Fruit fly (Drosophila melanogaster) whole organism, prepupa: Measurements from ENCODE around the gene nyo.

Source experiments
- Blimp-1 ChIP-seq: fragments of 200-800 bp; sonication (Bioruptor generic); optimal IDR thresholded peaks from 3 replicates; lab custom pipeline; 2017; ENCODE audit warnings: missing biosample characterization, missing genetic modification characterization, mild to moderate bottlenecking, moderate library complexity, missing genetic modification reagents
- CG10631 ChIP-seq: fragments of 200-800 bp; sonication (Bioruptor generic); optimal IDR thresholded peaks from 2 replicates; lab custom pipeline; 2016; ENCODE audit warnings: missing biosample characterization, missing genetic modification characterization
- CG10669 ChIP-seq: fragments of 200-800 bp; sonication (Bioruptor generic); optimal IDR thresholded peaks from 3 replicates; lab custom pipeline; 2018; ENCODE audit warnings: missing biosample characterization, mild to moderate bottlenecking, missing genetic modification characterization, moderate library complexity
- CG11294 ChIP-seq: fragments of 200-800 bp; sonication (Bioruptor generic); IDR thresholded peaks from 2 replicates; pipeline ENCODE4 v1.3.6; 2022; ENCODE audit warnings: missing biosample characterization, missing genetic modification characterization
- CG11762 ChIP-seq: fragments of 200-800 bp; sonication (Bioruptor generic); optimal IDR thresholded peaks from 3 replicates; lab custom pipeline; 2016; ENCODE audit warnings: missing biosample characterization, missing genetic modification characterization; ENCODE audit not compliant: insufficient read depth
- CG11902 ChIP-seq: fragments of 200-800 bp; sonication (Bioruptor generic); optimal IDR thresholded peaks from 3 replicates; lab custom pipeline; 2016; ENCODE audit warnings: missing biosample characterization, missing genetic modification characterization
- CG15336 ChIP-seq: fragments of 200-800 bp; sonication (Bioruptor generic); IDR thresholded peaks from 2 replicates; pipeline ENCODE4 v1.3.6; 2022; ENCODE audit warnings: missing biosample characterization, missing genetic modification characterization
- CG1621 ChIP-seq: fragments of 200-800 bp; sonication (Bioruptor generic); optimal IDR thresholded peaks from 3 replicates; lab custom pipeline; 2018; ENCODE audit warnings: missing biosample characterization, mild to moderate bottlenecking, missing genetic modification characterization
- CG16779 ChIP-seq: fragments of 200-800 bp; sonication (Bioruptor generic); optimal IDR thresholded peaks from 3 replicates; lab custom pipeline; 2017; ENCODE audit warnings: missing biosample characterization, mild to moderate bottlenecking, missing genetic modification characterization
- CG3032 ChIP-seq: fragments of 200-800 bp; optimal IDR thresholded peaks from 2 replicates; lab custom pipeline; 2019; ENCODE audit warnings: missing biosample characterization, mild to moderate bottlenecking, missing genetic modification characterization, moderate library complexity
- CG31627 ChIP-seq: fragments of 200-800 bp; sonication (Bioruptor generic); optimal IDR thresholded peaks from 3 replicates; lab custom pipeline; 2016; ENCODE audit warnings: missing biosample characterization, missing genetic modification characterization
- CG32006 ChIP-seq: fragments of 200-800 bp; sonication (Bioruptor generic); optimal IDR thresholded peaks from 3 replicates; lab custom pipeline; 2017; ENCODE audit warnings: missing biosample characterization, mild to moderate bottlenecking, missing genetic modification characterization
- CG3919 ChIP-seq: fragments of 200-800 bp; sonication (Bioruptor generic); optimal IDR thresholded peaks from 3 replicates; lab custom pipeline; 2016; ENCODE audit warnings: missing biosample characterization, missing genetic modification characterization
- CG6276 ChIP-seq: fragments of 200-800 bp; sonication (Bioruptor generic); optimal IDR thresholded peaks from 2 replicates; lab custom pipeline; 2017; ENCODE audit warnings: missing biosample characterization, mild to moderate bottlenecking, missing genetic modification characterization
- CG6792 ChIP-seq: fragments of 200-800 bp; sonication (Bioruptor generic); optimal IDR thresholded peaks from 3 replicates; lab custom pipeline; 2016; ENCODE audit warnings: missing biosample characterization, missing genetic modification characterization
- CG6808 ChIP-seq: fragments of 200-800 bp; sonication (Bioruptor generic); optimal IDR thresholded peaks from 3 replicates; lab custom pipeline; 2017; ENCODE audit warnings: missing biosample characterization, missing genetic modification characterization, mild to moderate bottlenecking, moderate library complexity, missing genetic modification reagents
- CG6854 ChIP-seq: fragments of 200-800 bp; sonication (Bioruptor generic); optimal IDR thresholded peaks from 2 replicates; lab custom pipeline; 2017; ENCODE audit warnings: missing biosample characterization, mild to moderate bottlenecking, missing genetic modification characterization
- CG7368 ChIP-seq: fragments of 200-800 bp; sonication (Bioruptor generic); optimal IDR thresholded peaks from 3 replicates; lab custom pipeline; 2016; ENCODE audit warnings: missing biosample characterization, missing genetic modification characterization
- CG8119 ChIP-seq: fragments of 200-800 bp; sonication (Bioruptor generic); IDR thresholded peaks from 3 replicates; pipeline ENCODE4 v1.3.6; 2022; ENCODE audit warnings: missing biosample characterization, missing genetic modification characterization
- CG8319 ChIP-seq: fragments of 200-800 bp; sonication (Bioruptor generic); optimal IDR thresholded peaks from 3 replicates; lab custom pipeline; 2016; ENCODE audit warnings: missing biosample characterization, missing genetic modification characterization
- CG8632 ChIP-seq: fragments of 200-800 bp; sonication (Bioruptor generic); optimal IDR thresholded peaks from 3 replicates; lab custom pipeline; 2016; ENCODE audit warnings: missing biosample characterization, missing genetic modification characterization
- CG9139 ChIP-seq: fragments of 200-800 bp; sonication (Bioruptor generic); optimal IDR thresholded peaks from 3 replicates; lab custom pipeline; 2017; ENCODE audit warnings: missing biosample characterization, mild to moderate bottlenecking, missing genetic modification characterization
- Eip75B ChIP-seq: fragments of 200-800 bp; sonication (Bioruptor generic); optimal IDR thresholded peaks from 3 replicates; lab custom pipeline; 2016; ENCODE audit warnings: missing biosample characterization, missing genetic modification characterization
- Ets21C ChIP-seq: fragments of 200-800 bp; sonication (Bioruptor generic); optimal IDR thresholded peaks from 3 replicates; lab custom pipeline; 2016; ENCODE audit warnings: missing biosample characterization, missing genetic modification characterization
- Ets96B ChIP-seq: fragments of 200-800 bp; optimal IDR thresholded peaks from 2 replicates; lab custom pipeline; 2019; ENCODE audit warnings: missing biosample characterization, mild to moderate bottlenecking, missing genetic modification characterization, moderate library complexity
- Hr38 ChIP-seq: sonication (Bioruptor generic); optimal IDR thresholded peaks from 2 replicates; lab custom pipeline; 2016; ENCODE audit warnings: missing biosample characterization, missing genetic modification characterization
- Hr39 ChIP-seq: fragments of 200-800 bp; sonication (Bioruptor generic); optimal IDR thresholded peaks from 2 replicates; lab custom pipeline; 2016; ENCODE audit warnings: missing biosample characterization, missing genetic modification characterization
- Lpt ChIP-seq: fragments of 200-800 bp; sonication (Bioruptor generic); optimal IDR thresholded peaks from 3 replicates; lab custom pipeline; 2016; ENCODE audit warnings: missing biosample characterization, missing genetic modification characterization
- Smox ChIP-seq: fragments of 200-800 bp; sonication (Bioruptor generic); optimal IDR thresholded peaks from 3 replicates; lab custom pipeline; 2016; ENCODE audit warnings: missing biosample characterization, missing genetic modification characterization
- Sox102F ChIP-seq: fragments of 200-800 bp; sonication (Bioruptor generic); optimal IDR thresholded peaks from 2 replicates; lab custom pipeline; 2016; ENCODE audit warnings: missing biosample characterization, mild to moderate bottlenecking, missing genetic modification characterization
- Sox14 ChIP-seq: fragments of 200-800 bp; sonication (Bioruptor generic); optimal IDR thresholded peaks from 3 replicates; lab custom pipeline; 2016; ENCODE audit warnings: missing biosample characterization, missing genetic modification characterization
- Sox15 ChIP-seq: fragments of 200-800 bp; sonication (Bioruptor generic); optimal IDR thresholded peaks from 3 replicates; lab custom pipeline; 2016; ENCODE audit warnings: missing biosample characterization, missing genetic modification characterization
- achi ChIP-seq: fragments of 200-800 bp; sonication (Bioruptor generic); optimal IDR thresholded peaks from 3 replicates; lab custom pipeline; 2016; ENCODE audit warnings: missing biosample characterization, missing genetic modification characterization
- acj6 ChIP-seq: fragments of 200-800 bp; sonication (Bioruptor generic); optimal IDR thresholded peaks from 3 replicates; lab custom pipeline; 2016; ENCODE audit warnings: missing biosample characterization, missing genetic modification characterization
- cyc ChIP-seq: fragments of 200-800 bp; sonication (Bioruptor generic); optimal IDR thresholded peaks from 3 replicates; lab custom pipeline; 2016; ENCODE audit warnings: missing biosample characterization, missing genetic modification characterization
- dac ChIP-seq: fragments of 200-800 bp; sonication (Bioruptor generic); optimal IDR thresholded peaks from 2 replicates; lab custom pipeline; 2017; ENCODE audit warnings: missing biosample characterization, mild to moderate bottlenecking, missing genetic modification characterization
- dsx ChIP-seq: fragments of 200-800 bp; optimal IDR thresholded peaks from 3 replicates; lab custom pipeline; 2019; ENCODE audit warnings: missing biosample characterization, mild to moderate bottlenecking, missing genetic modification characterization, moderate library complexity; ENCODE audit not compliant: poor library complexity, severe bottlenecking
- esn ChIP-seq: fragments of 200-800 bp; sonication (Bioruptor generic); optimal IDR thresholded peaks from 2 replicates; lab custom pipeline; 2016; ENCODE audit warnings: missing biosample characterization, mild to moderate bottlenecking, missing genetic modification characterization, moderate library complexity
- fd85E ChIP-seq: fragments of 200-800 bp; sonication (Bioruptor generic); optimal IDR thresholded peaks from 3 replicates; lab custom pipeline; 2016; ENCODE audit warnings: missing biosample characterization, missing genetic modification characterization
- fkh ChIP-seq: fragments of 200-800 bp; sonication (Bioruptor generic); optimal IDR thresholded peaks from 3 replicates; lab custom pipeline; 2017; ENCODE audit warnings: missing biosample characterization, mild to moderate bottlenecking, missing genetic modification characterization, moderate library complexity
- lz ChIP-seq: fragments of 200-800 bp; sonication (Bioruptor generic); optimal IDR thresholded peaks from 3 replicates; lab custom pipeline; 2016; ENCODE audit warnings: missing biosample characterization, missing genetic modification characterization
- pdm3 ChIP-seq: fragments of 200-800 bp; sonication (Bioruptor generic); optimal IDR thresholded peaks from 3 replicates; lab custom pipeline; 2016; ENCODE audit warnings: missing biosample characterization, missing genetic modification characterization
- spab ChIP-seq: fragments of 200-800 bp; sonication (Bioruptor generic); optimal IDR thresholded peaks from 2 replicates; lab custom pipeline; 2017; ENCODE audit warnings: missing biosample characterization, mild to moderate bottlenecking, missing genetic modification characterization, missing genetic modification reagents
- ss ChIP-seq, 2 experiments: fragments of 200-800 bp; sonication (Bioruptor generic); optimal IDR thresholded peaks; 2 replicates in 1 of 2; 3 replicates in 1 of 2; lab custom pipeline; 2017 to 2018; ENCODE audit warnings: mild to moderate bottlenecking in 2 of 2, missing biosample characterization in 2 of 2, missing genetic modification characterization in 2 of 2, moderate library complexity in 1 of 2
- svp ChIP-seq: fragments of 200-800 bp; sonication (Bioruptor generic); peaks from one replicate; lab custom pipeline; 2016; ENCODE audit warnings: missing biosample characterization, missing genetic modification characterization

Gene nyo

dm6 chr3R:31609413-31610054 lies 66.7 kb downstream of the nyo start (continued):
- no peak for TF ChIP-seq Eip75B (GFP tag; lab: Kevin White, UChicago)
- no peak for TF ChIP-seq cyc
- no peak for TF ChIP-seq Ets21C (GFP tag; lab: Kevin White, UChicago)
- no peak for TF ChIP-seq CG6276 (GFP tag; lab: Kevin White, UChicago)
- peak; percentile 43 for TF ChIP-seq Sox102F (GFP tag; lab: Kevin White, UChicago)
- TF ChIP-seq CG11294 = no peak
- no peak for TF ChIP-seq dac (GFP tag; lab: Kevin White, UChicago)
- TF ChIP-seq CG3919 (GFP tag; lab: Kevin White, UChicago) = peak; percentile 57
- no peak for TF ChIP-seq CG10631 (GFP tag; lab: Kevin White, UChicago)
- peak; percentile 63 for TF ChIP-seq CG6854 (GFP tag; lab: Kevin White, UChicago)
- no peak for TF ChIP-seq Hr38 (GFP tag; lab: Kevin White, UChicago)
- TF ChIP-seq Blimp-1 = no peak
- TF ChIP-seq Hr39 (GFP tag; lab: Kevin White, UChicago) = no peak
- TF ChIP-seq Sox15 (GFP tag; lab: Kevin White, UChicago) = no peak
- TF ChIP-seq Lpt = no peak
- peak; percentile 7 for TF ChIP-seq CG6792 (GFP tag; lab: Kevin White, UChicago)
- peak; percentile 22 for TF ChIP-seq lz (GFP tag; lab: Kevin White, UChicago)
- no peak for TF ChIP-seq pdm3 (GFP tag; lab: Kevin White, UChicago)
- TF ChIP-seq CG11762 (GFP tag; lab: Kevin White, UChicago) = no peak
- peak; percentile 3 for TF ChIP-seq CG1621 (tag; lab: Kevin White, UChicago)
- TF ChIP-seq CG8319 = no peak
- TF ChIP-seq CG15336 (GFP tag; lab: Robert Waterston, UW) = no peak
- TF ChIP-seq CG6808 (GFP tag; lab: Kevin White, UChicago) = no peak

- no peak for TF ChIP-seq achi (GFP tag; lab: Kevin White, UChicago)
- TF ChIP-seq ss (GFP tag; optimal IDR thresholded peaks at IDR 0.05; lab: Kevin White, UChicago) = peak; percentile 37 to 45
- TF ChIP-seq CG32006 (GFP tag; lab: Kevin White, UChicago) = peak; percentile 1
- TF ChIP-seq CG8632 (GFP tag; lab: Kevin White, UChicago) = no peak
- peak; percentile 84 for TF ChIP-seq dsx (GFP tag; lab: Kevin White, UChicago)
- TF ChIP-seq svp (GFP tag; lab: Kevin White, UChicago) = peak; percentile 84
- peak; percentile 5 for TF ChIP-seq CG16779 (tag; lab: Kevin White, UChicago)
- no peak for TF ChIP-seq CG11762 (GFP tag; lab: Kevin White, UChicago)
- TF ChIP-seq Lpt = peak; percentile 52
- peak; percentile 8 for TF ChIP-seq CG3919 (GFP tag; lab: Kevin White, UChicago)
- TF ChIP-seq esn = peak; percentile 6
- TF ChIP-seq CG8119 (GFP tag; lab: Robert Waterston, UW) = no peak
- TF ChIP-seq Sox102F (GFP tag; lab: Kevin White, UChicago) = no peak
- TF ChIP-seq Sox14 (GFP tag; lab: Kevin White, UChicago) = peak; percentile 81
- TF ChIP-seq acj6 = no peak
- TF ChIP-seq CG3032 = peak; percentile 25
- peak; percentile 13 for TF ChIP-seq lz (GFP tag; lab: Kevin White, UChicago)
- no peak for TF ChIP-seq CG6792 (GFP tag; lab: Kevin White, UChicago)
- TF ChIP-seq spab (GFP tag; lab: Kevin White, UChicago) = peak; percentile 9
- TF ChIP-seq CG10669 (GFP tag; lab: Kevin White, UChicago) = peak; percentile 17
- TF ChIP-seq CG31627 (GFP tag; lab: Kevin White, UChicago) = no peak
- TF ChIP-seq Sox15 (GFP tag; lab: Kevin White, UChicago) = no peak
- TF ChIP-seq Smox (GFP tag; lab: Kevin White, UChicago) = no peak
- TF ChIP-seq CG11294 = no peak
- TF ChIP-seq fkh (GFP tag; lab: Kevin White, UChicago) = no peak
- peak; percentile 14 for TF ChIP-seq Ets96B (tag; lab: Kevin White, UChicago)
- TF ChIP-seq CG15336 (GFP tag; lab: Robert Waterston, UW) = no peak
- TF ChIP-seq CG9139 (GFP tag; lab: Kevin White, UChicago) = no peak
- no peak for TF ChIP-seq CG11902 (GFP tag; lab: Kevin White, UChicago)
- TF ChIP-seq CG7368 (GFP tag; lab: Kevin White, UChicago) = no peak
- peak; percentile 19 for TF ChIP-seq CG6854 (GFP tag; lab: Kevin White, UChicago)
- TF ChIP-seq CG1621 (tag; lab: Kevin White, UChicago) = peak; percentile 63
- TF ChIP-seq Blimp-1 = no peak
- TF ChIP-seq Eip75B (GFP tag; lab: Kevin White, UChicago) = no peak
- no peak for TF ChIP-seq fd85E
Measured at dm6 chr3R:31610639-31611594, 68.1 kb downstream of the nyo start, which contains the start of gene Med. TSS of gene Med (plus strand) at chr3R:31611046.
